Fruit fly (Drosophila melanogaster) whole organism, wandering third instar larva: ENCODE results near the gene CG5114.

ENCODE experiments used
- Abd-B ChIP-seq: fragments of >200 bp; optimal IDR thresholded peaks from 2 replicates; lab custom pipeline; 2017; ENCODE audit warnings: missing biosample characterization, missing genetic modification characterization
- CG32264 ChIP-seq: fragments of 200-800 bp; sonication (Bioruptor generic); optimal IDR thresholded peaks from 2 replicates; lab custom pipeline; 2016; ENCODE audit warnings: missing biosample characterization, missing genetic modification characterization
- CG9705 ChIP-seq: fragments of 200-800 bp; sonication (Bioruptor generic); optimal IDR thresholded peaks from 2 replicates; lab custom pipeline; 2018; ENCODE audit warnings: missing biosample characterization, mild to moderate bottlenecking, missing genetic modification characterization
- CrebA ChIP-seq: fragments of 200-800 bp; sonication (Bioruptor generic); optimal IDR thresholded peaks from 2 replicates; lab custom pipeline; 2016; ENCODE audit warnings: missing biosample characterization, mild to moderate bottlenecking, missing genetic modification characterization, borderline replicate concordance
- Dfd ChIP-seq: fragments of >200 bp; optimal IDR thresholded peaks from 2 replicates; lab custom pipeline; 2017; ENCODE audit warnings: missing biosample characterization, missing genetic modification characterization
- Dif ChIP-seq: fragments of 200-275, 200-300 bp; sonication (Bioruptor generic); optimal IDR thresholded peaks from 2 replicates; lab custom pipeline; 2018; ENCODE audit warnings: missing biosample characterization, missing genetic modification characterization; ENCODE audit not compliant: partially characterized antibody
- HLH106 ChIP-seq: fragments of 200-800 bp; optimal IDR thresholded peaks from 3 replicates; lab custom pipeline; 2019; ENCODE audit warnings: missing biosample characterization, mild to moderate bottlenecking, missing genetic modification characterization, moderate library complexity
- Hnf4 ChIP-seq: fragments of 200-800 bp; sonication (Bioruptor generic); optimal IDR thresholded peaks from 2 replicates; lab custom pipeline; 2016; ENCODE audit warnings: missing biosample characterization, mild to moderate bottlenecking, missing genetic modification characterization
- Hr78 ChIP-seq: fragments of >200 bp; optimal IDR thresholded peaks from 2 replicates; lab custom pipeline; 2017; ENCODE audit warnings: missing biosample characterization, missing genetic modification characterization
- Hr83 ChIP-seq: fragments of 200-300 bp; sonication (Bioruptor generic); optimal IDR thresholded peaks from 2 replicates; lab custom pipeline; 2016; ENCODE audit warnings: missing biosample characterization, mild to moderate bottlenecking, missing genetic modification characterization, moderate library complexity; ENCODE audit not compliant: poor library complexity, severe bottlenecking
- Jra ChIP-seq: sonication (Bioruptor generic); optimal IDR thresholded peaks from 2 replicates; lab custom pipeline; 2016; ENCODE audit warnings: missing biosample characterization, missing genetic modification characterization
- Myc ChIP-seq: fragments of >200 bp; optimal IDR thresholded peaks from 2 replicates; lab custom pipeline; 2017
- OdsH ChIP-seq: fragments of 200-800 bp; sonication (Bioruptor generic); optimal IDR thresholded peaks from 2 replicates; lab custom pipeline; 2016; ENCODE audit warnings: missing biosample characterization, mild to moderate bottlenecking, missing genetic modification characterization
- Rel ChIP-seq, 2 experiments: fragments of 200-800 bp; sonication (Bioruptor generic) in 1 of 2; optimal IDR thresholded peaks; 2 replicates in 1 of 2; 3 replicates in 1 of 2; lab custom pipeline; 2016 to 2019; ENCODE audit warnings: mild to moderate bottlenecking in 2 of 2, missing biosample characterization in 2 of 2, missing genetic modification characterization in 2 of 2, moderate library complexity in 1 of 2
- Sp1 ChIP-seq: fragments of 200-800 bp; sonication (Bioruptor generic); optimal IDR thresholded peaks from 3 replicates; lab custom pipeline; 2019; ENCODE audit warnings: missing biosample characterization, mild to moderate bottlenecking, missing genetic modification characterization, moderate library complexity
- Vsx2 ChIP-seq: fragments of 200-300, 225-300 bp; sonication (Bioruptor generic); optimal IDR thresholded peaks from 2 replicates; lab custom pipeline; 2018; ENCODE audit warnings: missing biosample characterization, missing genetic modification characterization; ENCODE audit not compliant: partially characterized antibody
- br ChIP-seq: fragments of 200-800 bp; sonication (Bioruptor generic); optimal IDR thresholded peaks from 2 replicates; lab custom pipeline; 2016; ENCODE audit warnings: missing biosample characterization, missing genetic modification characterization
- brk ChIP-seq: fragments of 200-800 bp; sonication (Bioruptor generic); optimal IDR thresholded peaks from 2 replicates; lab custom pipeline; 2016; ENCODE audit warnings: missing biosample characterization, mild to moderate bottlenecking, missing genetic modification characterization
- dl ChIP-seq, 2 experiments: fragments of 175-275, 200-275 bp in 1 of 2; fragments of 200-275 bp in 1 of 2; sonication (Bioruptor generic); optimal IDR thresholded peaks; lab custom pipeline; 2018; ENCODE audit warnings: mild to moderate bottlenecking in 2 of 2, missing biosample characterization in 2 of 2, missing genetic modification characterization in 2 of 2, moderate library complexity in 2 of 2; ENCODE audit not compliant: partially characterized antibody in 2 of 2, insufficient read depth in 1 of 2
- dmrt93B ChIP-seq: fragments of 200-800 bp; sonication (Bioruptor generic); optimal IDR thresholded peaks from 2 replicates; lab custom pipeline; 2018; ENCODE audit warnings: missing biosample characterization, mild to moderate bottlenecking, missing genetic modification characterization
- ey ChIP-seq: fragments of 200-800 bp; sonication (Bioruptor generic); optimal IDR thresholded peaks from 2 replicates; lab custom pipeline; 2016; ENCODE audit warnings: missing biosample characterization, missing genetic modification characterization
- foxo ChIP-seq, 2 experiments: fragments of 200-800 bp; sonication (Bioruptor generic); optimal IDR thresholded peaks; 2 replicates in 1 of 2; 3 replicates in 1 of 2; lab custom pipeline; 2016 to 2017; ENCODE audit warnings: missing biosample characterization in 2 of 2, missing genetic modification characterization in 2 of 2
- fru ChIP-seq: fragments of 200-800 bp; sonication (Bioruptor generic); optimal IDR thresholded peaks from 3 replicates; lab custom pipeline; 2016; ENCODE audit warnings: missing biosample characterization, mild to moderate bottlenecking, missing genetic modification characterization
- h ChIP-seq: fragments of 200-800 bp; sonication (Bioruptor generic); optimal IDR thresholded peaks from 3 replicates; lab custom pipeline; 2016; ENCODE audit warnings: missing biosample characterization, mild to moderate bottlenecking, missing genetic modification characterization
- jim ChIP-seq: fragments of 175-275, 200-325 bp; sonication (Bioruptor generic); optimal IDR thresholded peaks from 2 replicates; lab custom pipeline; 2016; ENCODE audit warnings: missing biosample characterization, mild to moderate bottlenecking, missing genetic modification characterization
- lola ChIP-seq: fragments of >200 bp; optimal IDR thresholded peaks from 2 replicates; lab custom pipeline; 2017; ENCODE audit warnings: missing biosample characterization, missing genetic modification characterization
- pan ChIP-seq: fragments of >200 bp; optimal IDR thresholded peaks from 2 replicates; lab custom pipeline; 2017
- sage ChIP-seq: fragments of 200-800 bp; sonication (Bioruptor generic); optimal IDR thresholded peaks from 2 replicates; lab custom pipeline; 2016; ENCODE audit warnings: missing biosample characterization, mild to moderate bottlenecking, missing genetic modification characterization
- woc ChIP-seq: sonication (Bioruptor generic); optimal IDR thresholded peaks from 2 replicates; lab custom pipeline; 2016; ENCODE audit warnings: missing biosample characterization, mild to moderate bottlenecking, missing genetic modification characterization

The CG5114 gene

dm6 chr3L:14988231-14988630 lies 5.6 kb downstream of the CG5114 start:
- TF ChIP-seq lola (GFP tag; lab: Kevin White, UChicago), result no peak

DNA sequence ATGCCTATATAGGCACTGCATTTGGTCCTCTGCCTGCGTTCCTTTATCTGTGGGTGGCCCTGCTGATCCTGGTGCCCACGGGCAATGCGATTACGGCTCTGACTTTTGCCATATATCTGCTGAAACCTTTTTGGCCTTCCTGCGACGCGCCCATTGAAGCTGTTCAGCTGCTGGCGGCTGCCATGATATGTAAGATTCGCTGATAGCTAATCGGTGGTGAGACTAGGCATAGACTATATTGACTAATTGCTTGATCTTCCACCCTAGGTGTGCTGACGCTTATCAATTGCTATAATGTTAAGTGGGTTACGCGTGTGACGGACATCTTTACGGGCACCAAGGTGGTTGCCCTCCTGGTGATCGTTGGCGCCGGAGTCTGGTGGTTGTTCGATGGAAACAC lies 7.2 kb downstream of the CG5114 start:
- TF ChIP-seq h (GFP tag; lab: Kevin White, UChicago), result no peak
- no peak for TF ChIP-seq Abd-B (GFP tag; lab: Kevin White, UChicago)
- no peak for TF ChIP-seq Dfd (GFP tag; lab: Kevin White, UChicago)
- TF ChIP-seq Hr78 (GFP tag; lab: Kevin White, UChicago), result no peak
- TF ChIP-seq sage, result no peak
- no peak for TF ChIP-seq Rel (GFP tag; optimal IDR thresholded peaks at IDR 0.05; lab: Kevin White, UChicago)
- TF ChIP-seq Rel (tag; optimal IDR thresholded peaks at IDR 0.05; lab: Kevin White, UChicago), result no peak
- TF ChIP-seq HLH106, result no peak
- TF ChIP-seq Myc (lab: Kevin White, UChicago), result no peak
- TF ChIP-seq CG32264 (GFP tag; lab: Kevin White, UChicago), result no peak
- TF ChIP-seq brk (GFP tag; lab: Kevin White, UChicago), result no peak
- no peak for TF ChIP-seq Hnf4 (GFP tag; lab: Kevin White, UChicago)
- no peak for TF ChIP-seq jim
- TF ChIP-seq, all 38 proteins: peak for 0

dm6 chr3L:14992025-14992424 lies 9.4 kb downstream of the CG5114 start, which contains the start of gene Zip71B:
Zip71B (plus strand) TSS chr3L:14992289.
- no peak for TF ChIP-seq CG32264 (GFP tag; lab: Kevin White, UChicago)
- no peak for TF ChIP-seq dmrt93B (GFP tag; lab: Kevin White, UChicago)
- TF ChIP-seq jim, result no peak
- TF ChIP-seq Rel (GFP tag; optimal IDR thresholded peaks at IDR 0.05; lab: Kevin White, UChicago), result no peak
- TF ChIP-seq Rel (tag; optimal IDR thresholded peaks at IDR 0.05; lab: Kevin White, UChicago), result peak; percentile 66
- TF ChIP-seq Dif, result peak; percentile 78
- peak; percentile 67 for TF ChIP-seq Vsx2 (GFP tag; lab: Kevin White, UChicago)
- TF ChIP-seq foxo (GFP tag; optimal IDR thresholded peaks at IDR 0.05; lab: Kevin White, UChicago), result no peak

- TF ChIP-seq dmrt93B (GFP tag; lab: Kevin White, UChicago) (no peak), Rel (GFP tag; optimal IDR thresholded peaks at IDR 0.05; lab: Kevin White, UChicago) (no peak), Rel (tag; optimal IDR thresholded peaks at IDR 0.05; lab: Kevin White, UChicago) (peak; percentile 8), br (GFP tag; lab: Kevin White, UChicago) (peak; percentile 3), CrebA (GFP tag; lab: Kevin White, UChicago) (no peak), HLH106 (no peak), Sp1 (GFP tag; lab: Kevin White, UChicago) (peak; percentile 22), Abd-B (GFP tag; lab: Kevin White, UChicago) (no peak)
Observed at dm6 chr3L:14992807-14993206, 10.2 kb downstream of the CG5114 start.

- TF ChIP-seq pan (lab: Kevin White, UChicago) (no peak), ey (GFP tag; lab: Kevin White, UChicago) (no peak), CG9705 (peak; percentile 48), woc (GFP tag; lab: Kevin White, UChicago) (peak; percentile 34), Myc (lab: Kevin White, UChicago) (peak; percentile 71), fru (peak; percentile 1), foxo (GFP tag; optimal IDR thresholded peaks at IDR 0.05; lab: Kevin White, UChicago) (peak in 1 of 2 experiments; percentile 63), sage (no peak), h (GFP tag; lab: Kevin White, UChicago) (peak; percentile 36), HLH106 (peak; percentile 78), Rel (GFP tag; optimal IDR thresholded peaks at IDR 0.05; lab: Kevin White, UChicago) (no peak), Rel (tag; optimal IDR thresholded peaks at IDR 0.05; lab: Kevin White, UChicago) (peak; percentile 40), OdsH (GFP tag; lab: Kevin White, UChicago) (no peak), dmrt93B (GFP tag; lab: Kevin White, UChicago) (peak; percentile 42), Hr83 (peak; percentile 41), dl (GFP tag; optimal IDR thresholded peaks at IDR 0.05; lab: Kevin White, UChicago; ENCODE audit: insufficient read depth in 1 of 2, partially characterized antibody in 2 of 2) (no peak), CG32264 (GFP tag; lab: Kevin White, UChicago) (no peak), Jra (no peak)
Observed at dm6 chr3L:14999284-15000019, 16.8 kb downstream of the CG5114 start, which contains the start of the genes mRpL39 and Prosbeta2. mRpL39 (minus strand) TSS chr3L:14999666. Prosbeta2 (plus strand) TSS chr3L:14999951.
